Fruit fly (Drosophila melanogaster) whole organism, wandering third instar larva: ENCODE results near the gene CG17108.

Source experiments
- Abd-B ChIP-seq: fragments of >200 bp; optimal IDR thresholded peaks from 2 replicates; lab custom pipeline; 2017; ENCODE audit warnings: missing biosample characterization, missing genetic modification characterization
- CG32264 ChIP-seq: fragments of 200-800 bp; sonication (Bioruptor generic); optimal IDR thresholded peaks from 2 replicates; lab custom pipeline; 2016; ENCODE audit warnings: missing biosample characterization, missing genetic modification characterization
- CG9705 ChIP-seq: fragments of 200-800 bp; sonication (Bioruptor generic); optimal IDR thresholded peaks from 2 replicates; lab custom pipeline; 2018; ENCODE audit warnings: missing biosample characterization, mild to moderate bottlenecking, missing genetic modification characterization
- CrebA ChIP-seq: fragments of 200-800 bp; sonication (Bioruptor generic); optimal IDR thresholded peaks from 2 replicates; lab custom pipeline; 2016; ENCODE audit warnings: missing biosample characterization, mild to moderate bottlenecking, missing genetic modification characterization, borderline replicate concordance
- Dfd ChIP-seq: fragments of >200 bp; optimal IDR thresholded peaks from 2 replicates; lab custom pipeline; 2017; ENCODE audit warnings: missing biosample characterization, missing genetic modification characterization
- Dif ChIP-seq: fragments of 200-275, 200-300 bp; sonication (Bioruptor generic); optimal IDR thresholded peaks from 2 replicates; lab custom pipeline; 2018; ENCODE audit warnings: missing biosample characterization, missing genetic modification characterization; ENCODE audit not compliant: partially characterized antibody
- GATAd ChIP-seq: sonication (Bioruptor generic); optimal IDR thresholded peaks from 2 replicates; lab custom pipeline; 2016; ENCODE audit warnings: missing biosample characterization, missing genetic modification characterization
- HLH106 ChIP-seq: fragments of 200-800 bp; optimal IDR thresholded peaks from 3 replicates; lab custom pipeline; 2019; ENCODE audit warnings: missing biosample characterization, mild to moderate bottlenecking, missing genetic modification characterization, moderate library complexity
- Hnf4 ChIP-seq: fragments of 200-800 bp; sonication (Bioruptor generic); optimal IDR thresholded peaks from 2 replicates; lab custom pipeline; 2016; ENCODE audit warnings: missing biosample characterization, mild to moderate bottlenecking, missing genetic modification characterization
- Jra ChIP-seq: sonication (Bioruptor generic); optimal IDR thresholded peaks from 2 replicates; lab custom pipeline; 2016; ENCODE audit warnings: missing biosample characterization, missing genetic modification characterization
- Mio ChIP-seq: sonication (Bioruptor generic); optimal IDR thresholded peaks from 2 replicates; lab custom pipeline; 2016; ENCODE audit warnings: missing biosample characterization, missing genetic modification characterization
- Myc ChIP-seq: fragments of >200 bp; optimal IDR thresholded peaks from 2 replicates; lab custom pipeline; 2017
- N ChIP-seq: fragments of >200 bp; optimal IDR thresholded peaks from 2 replicates; lab custom pipeline; 2018; ENCODE audit warnings: missing biosample characterization, missing external identifiers, missing genetic modification characterization
- OdsH ChIP-seq: fragments of 200-800 bp; sonication (Bioruptor generic); optimal IDR thresholded peaks from 2 replicates; lab custom pipeline; 2016; ENCODE audit warnings: missing biosample characterization, mild to moderate bottlenecking, missing genetic modification characterization
- Rel ChIP-seq, 2 experiments: fragments of 200-800 bp; sonication (Bioruptor generic) in 1 of 2; optimal IDR thresholded peaks; 2 replicates in 1 of 2; 3 replicates in 1 of 2; lab custom pipeline; 2016 to 2019; ENCODE audit warnings: mild to moderate bottlenecking in 2 of 2, missing biosample characterization in 2 of 2, missing genetic modification characterization in 2 of 2, moderate library complexity in 1 of 2
- Sp1 ChIP-seq: fragments of 200-800 bp; sonication (Bioruptor generic); optimal IDR thresholded peaks from 3 replicates; lab custom pipeline; 2019; ENCODE audit warnings: missing biosample characterization, mild to moderate bottlenecking, missing genetic modification characterization, moderate library complexity
- Vsx2 ChIP-seq: fragments of 200-300, 225-300 bp; sonication (Bioruptor generic); optimal IDR thresholded peaks from 2 replicates; lab custom pipeline; 2018; ENCODE audit warnings: missing biosample characterization, missing genetic modification characterization; ENCODE audit not compliant: partially characterized antibody
- br ChIP-seq: fragments of 200-800 bp; sonication (Bioruptor generic); optimal IDR thresholded peaks from 2 replicates; lab custom pipeline; 2016; ENCODE audit warnings: missing biosample characterization, missing genetic modification characterization
- brk ChIP-seq: fragments of 200-800 bp; sonication (Bioruptor generic); optimal IDR thresholded peaks from 2 replicates; lab custom pipeline; 2016; ENCODE audit warnings: missing biosample characterization, mild to moderate bottlenecking, missing genetic modification characterization
- dl ChIP-seq, 2 experiments: fragments of 175-275, 200-275 bp in 1 of 2; fragments of 200-275 bp in 1 of 2; sonication (Bioruptor generic); optimal IDR thresholded peaks; lab custom pipeline; 2018; ENCODE audit warnings: mild to moderate bottlenecking in 2 of 2, missing biosample characterization in 2 of 2, missing genetic modification characterization in 2 of 2, moderate library complexity in 2 of 2; ENCODE audit not compliant: partially characterized antibody in 2 of 2, insufficient read depth in 1 of 2
- dmrt93B ChIP-seq: fragments of 200-800 bp; sonication (Bioruptor generic); optimal IDR thresholded peaks from 2 replicates; lab custom pipeline; 2018; ENCODE audit warnings: missing biosample characterization, mild to moderate bottlenecking, missing genetic modification characterization
- dsf ChIP-seq: sonication (Bioruptor generic); optimal IDR thresholded peaks from 2 replicates; lab custom pipeline; 2016; ENCODE audit warnings: missing biosample characterization, missing genetic modification characterization, borderline replicate concordance
- ey ChIP-seq: fragments of 200-800 bp; sonication (Bioruptor generic); optimal IDR thresholded peaks from 2 replicates; lab custom pipeline; 2016; ENCODE audit warnings: missing biosample characterization, missing genetic modification characterization
- foxo ChIP-seq, 2 experiments: fragments of 200-800 bp; sonication (Bioruptor generic); optimal IDR thresholded peaks; 2 replicates in 1 of 2; 3 replicates in 1 of 2; lab custom pipeline; 2016 to 2017; ENCODE audit warnings: missing biosample characterization in 2 of 2, missing genetic modification characterization in 2 of 2
- fru ChIP-seq: fragments of 200-800 bp; sonication (Bioruptor generic); optimal IDR thresholded peaks from 3 replicates; lab custom pipeline; 2016; ENCODE audit warnings: missing biosample characterization, mild to moderate bottlenecking, missing genetic modification characterization
- jim ChIP-seq: fragments of 175-275, 200-325 bp; sonication (Bioruptor generic); optimal IDR thresholded peaks from 2 replicates; lab custom pipeline; 2016; ENCODE audit warnings: missing biosample characterization, mild to moderate bottlenecking, missing genetic modification characterization
- lola ChIP-seq: fragments of >200 bp; optimal IDR thresholded peaks from 2 replicates; lab custom pipeline; 2017; ENCODE audit warnings: missing biosample characterization, missing genetic modification characterization
- psq ChIP-seq: fragments of 200-800 bp; sonication (Bioruptor generic); optimal IDR thresholded peaks from 3 replicates; lab custom pipeline; 2017; ENCODE audit warnings: missing biosample characterization, mild to moderate bottlenecking, missing genetic modification characterization, moderate library complexity
- rgr ChIP-seq: fragments of 200-800 bp; sonication (Bioruptor generic); optimal IDR thresholded peaks from 3 replicates; lab custom pipeline; 2016; ENCODE audit warnings: missing biosample characterization, mild to moderate bottlenecking, missing genetic modification characterization
- sage ChIP-seq: fragments of 200-800 bp; sonication (Bioruptor generic); optimal IDR thresholded peaks from 2 replicates; lab custom pipeline; 2016; ENCODE audit warnings: missing biosample characterization, mild to moderate bottlenecking, missing genetic modification characterization
- sv ChIP-seq: fragments of 200-800 bp; sonication (Bioruptor generic); optimal IDR thresholded peaks from 3 replicates; lab custom pipeline; 2016; ENCODE audit warnings: missing biosample characterization, missing genetic modification characterization
- tai ChIP-seq: sonication (Bioruptor generic); optimal IDR thresholded peaks from 2 replicates; lab custom pipeline; 2016; ENCODE audit warnings: missing biosample characterization, missing genetic modification characterization
- usp ChIP-seq: fragments of >200 bp; optimal IDR thresholded peaks from 2 replicates; lab custom pipeline; 2017; ENCODE audit warnings: missing biosample characterization, missing genetic modification characterization
- woc ChIP-seq: sonication (Bioruptor generic); optimal IDR thresholded peaks from 2 replicates; lab custom pipeline; 2016; ENCODE audit warnings: missing biosample characterization, mild to moderate bottlenecking, missing genetic modification characterization

CG17108 gene

dm6 chr2L:10684309-10684708, 9.6 kb downstream of the CG17108 start, which contains the start of gene CG7299:
TSS of gene CG7299 (minus strand) at chr2L:10684409.
- TF ChIP-seq Hnf4 (GFP tag; lab: Kevin White, UChicago) (no peak), CG9705 (GFP tag; lab: Kevin White, UChicago) (no peak), sage (no peak), Vsx2 (no peak), dmrt93B (GFP tag; lab: Kevin White, UChicago) (no peak), Abd-B (GFP tag; lab: Kevin White, UChicago) (no peak), N (no peak), fru (GFP tag; lab: Kevin White, UChicago) (no peak), lola (no peak), psq (no peak), usp (no peak), woc (GFP tag; lab: Kevin White, UChicago) (no peak), tai (GFP tag; lab: Kevin White, UChicago) (no peak), Dif (GFP tag; lab: Kevin White, UChicago) (no peak), CG32264 (no peak), Dfd (no peak), Sp1 (GFP tag; lab: Kevin White, UChicago) (no peak), brk (GFP tag; lab: Kevin White, UChicago) (no peak), Rel (GFP tag; optimal IDR thresholded peaks at IDR 0.05; lab: Kevin White, UChicago) (no peak), Rel (tag; optimal IDR thresholded peaks at IDR 0.05; lab: Kevin White, UChicago) (no peak)

- TF ChIP-seq Vsx2 (no peak), Sp1 (GFP tag; lab: Kevin White, UChicago) (no peak), HLH106 (no peak), br (GFP tag; lab: Kevin White, UChicago) (no peak), lola (no peak), fru (GFP tag; lab: Kevin White, UChicago) (no peak), rgr (GFP tag; lab: Kevin White, UChicago) (no peak), CrebA (GFP tag; lab: Kevin White, UChicago) (no peak), dsf (GFP tag; lab: Kevin White, UChicago) (no peak)
Observed at dm6 chr2L:10682912-10683311, 11.0 kb downstream of the CG17108 start.

- no peak for TF ChIP-seq rgr (GFP tag; lab: Kevin White, UChicago)
- TF ChIP-seq CG9705 (GFP tag; lab: Kevin White, UChicago): no peak
- no peak for TF ChIP-seq tai (GFP tag; lab: Kevin White, UChicago)
- no peak for TF ChIP-seq Myc
- TF ChIP-seq Dfd: no peak
- no peak for TF ChIP-seq GATAd (GFP tag; lab: Kevin White, UChicago)
- no peak for TF ChIP-seq foxo (GFP tag; optimal IDR thresholded peaks at IDR 0.05; lab: Kevin White, UChicago)
- no peak for TF ChIP-seq ey (GFP tag; lab: Kevin White, UChicago)
- TF ChIP-seq OdsH (GFP tag; lab: Kevin White, UChicago): no peak
- TF ChIP-seq dsf (GFP tag; lab: Kevin White, UChicago): no peak
- no peak for TF ChIP-seq brk (GFP tag; lab: Kevin White, UChicago)
- TF ChIP-seq br (GFP tag; lab: Kevin White, UChicago): no peak
- no peak for TF ChIP-seq Mio
- TF ChIP-seq jim (GFP tag; lab: Kevin White, UChicago): no peak
- TF ChIP-seq sv (GFP tag; lab: Kevin White, UChicago): no peak
- no peak for TF ChIP-seq N
- no peak for TF ChIP-seq Abd-B (GFP tag; lab: Kevin White, UChicago)
- TF ChIP-seq Vsx2: no peak
Observed at dm6 chr2L:10682197-10682596, 11.7 kb downstream of the CG17108 start.

- TF ChIP-seq Sp1 (GFP tag; lab: Kevin White, UChicago) (no peak), Jra (GFP tag; lab: Kevin White, UChicago) (no peak), Hnf4 (GFP tag; lab: Kevin White, UChicago) (no peak), woc (GFP tag; lab: Kevin White, UChicago) (no peak), usp (no peak), GATAd (GFP tag; lab: Kevin White, UChicago) (no peak), foxo (GFP tag; optimal IDR thresholded peaks at IDR 0.05; lab: Kevin White, UChicago) (no peak), jim (GFP tag; lab: Kevin White, UChicago) (no peak), brk (GFP tag; lab: Kevin White, UChicago) (no peak), dl (GFP tag; optimal IDR thresholded peaks at IDR 0.05; lab: Kevin White, UChicago; ENCODE audit: insufficient read depth in 1 of 2, partially characterized antibody in 2 of 2) (no peak), Mio (no peak)
Observed at dm6 chr2L:10681602-10682001, 12.3 kb downstream of the CG17108 start, which contains the start of gene CG17107. TSS of gene CG17107 (plus strand) at chr2L:10681902.
